Fruit fly (Drosophila melanogaster) Kc167 (cell line): ENCODE results near the gene CG4502.

Experiments
- Myc ChIP-seq: fragments of >200 bp; optimal IDR thresholded peaks from 2 replicates; lab custom pipeline; 2017; ENCODE audit warnings: missing external identifiers
- Sin3A ChIP-seq: fragments of >200 bp; optimal IDR thresholded peaks from 2 replicates; lab custom pipeline; 2018; ENCODE audit warnings: missing external identifiers
- h ChIP-seq: fragments of >200 bp; optimal IDR thresholded peaks from 3 replicates; lab custom pipeline; 2018; ENCODE audit warnings: missing external identifiers
- insv ChIP-seq: fragments of >200 bp; optimal IDR thresholded peaks from 3 replicates; lab custom pipeline; 2018; ENCODE audit warnings: missing external identifiers
- psq ChIP-seq: fragments of >200 bp; optimal IDR thresholded peaks from 2 replicates; lab custom pipeline; 2017; ENCODE audit warnings: missing external identifiers
- ttk ChIP-seq: sonication (Bioruptor generic); optimal IDR thresholded peaks from 2 replicates; lab custom pipeline; 2017; ENCODE audit warnings: missing external identifiers

CG4502 gene

DNA sequence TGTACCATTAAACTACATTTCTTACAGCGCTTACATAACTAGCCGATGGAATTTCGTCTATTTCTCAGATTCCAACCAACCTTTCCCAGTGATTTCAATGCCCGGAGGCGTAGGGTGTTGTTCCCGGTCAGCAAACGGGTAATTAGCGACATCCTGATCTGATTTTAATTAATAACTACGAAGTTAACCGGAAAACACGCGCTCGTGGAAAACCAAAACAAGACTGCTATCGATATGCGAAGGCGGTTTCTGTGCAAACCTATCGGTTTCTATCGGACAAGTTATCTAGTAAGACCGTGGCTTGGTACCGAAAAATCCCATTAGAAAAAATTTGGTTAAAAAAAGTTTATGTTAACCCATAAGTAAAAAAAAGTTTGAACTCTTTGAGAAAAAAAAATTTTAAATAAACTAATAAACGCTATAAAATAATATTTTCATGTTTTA is 18.8 kb upstream of the CG4502 start, which contains the start of gene mEFG1:
TSS of gene mEFG1 (minus strand) at position 253 of the 444 bp plus-strand sequence.
- TF ChIP-seq Myc (lab: Kevin White, UChicago): no peak
- no peak for TF ChIP-seq Sin3A
- TF ChIP-seq h (lab: Kevin White, UChicago): no peak
- TF ChIP-seq insv (lab: Kevin White, UChicago): no peak
- no peak for TF ChIP-seq ttk
- no peak for TF ChIP-seq psq

DNA sequence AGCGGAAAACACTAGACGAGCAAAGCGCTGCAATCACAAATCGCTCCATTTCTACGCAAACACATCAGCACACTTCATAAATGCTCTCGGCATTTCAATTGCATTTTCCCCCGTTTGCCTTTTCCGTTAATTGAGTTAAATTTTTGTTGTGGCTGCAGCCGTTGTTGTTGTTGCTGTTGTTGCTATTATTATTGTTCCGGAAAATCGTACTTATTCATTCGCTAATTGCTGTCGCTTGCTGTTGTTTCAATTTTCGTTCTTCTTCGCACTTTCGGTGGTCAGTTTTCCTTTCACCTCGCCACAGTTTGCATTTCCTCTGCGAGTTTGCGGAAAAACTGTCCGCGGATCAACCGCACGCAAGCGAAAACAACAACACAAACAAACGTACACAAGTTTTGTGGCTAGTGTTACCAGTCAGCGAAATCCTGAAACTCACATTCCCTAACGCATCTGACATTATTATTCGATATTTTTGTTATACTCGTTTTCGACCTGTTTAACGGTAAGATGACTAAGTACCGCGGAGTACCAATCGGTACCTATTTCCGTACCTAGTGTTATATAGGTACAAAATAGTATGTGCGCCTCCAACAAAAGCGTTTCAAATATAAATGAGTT is 15.7 kb upstream of the CG4502 start, which contains the start of gene CG13784:
TSS of gene CG13784 (minus strand) at position 384 of the 618 bp plus-strand sequence.
- TF ChIP-seq insv (lab: Kevin White, UChicago) (no peak), psq (no peak), Sin3A (no peak), ttk (no peak), h (lab: Kevin White, UChicago) (no peak), Myc (lab: Kevin White, UChicago) (no peak)

DNA sequence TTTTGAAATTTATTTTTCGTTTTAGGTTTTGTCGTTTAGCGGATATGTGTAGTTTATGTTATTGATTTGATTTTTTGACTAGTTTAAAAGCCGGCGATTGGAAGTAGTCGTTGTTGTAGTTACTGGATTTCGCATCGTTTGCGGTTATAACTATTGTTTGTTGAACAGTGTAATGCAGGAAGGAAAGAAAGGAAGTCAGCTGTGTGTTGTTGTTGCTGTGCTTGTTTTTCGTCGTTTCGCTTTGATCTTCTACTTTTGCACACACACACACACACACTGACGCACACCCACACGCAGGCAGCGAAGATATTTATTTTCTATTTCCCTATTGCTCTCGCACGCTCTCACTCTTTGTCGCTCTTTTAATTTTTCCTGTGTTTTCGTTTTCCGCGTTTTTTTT is 15.1 kb upstream of the CG4502 start:
- TF ChIP-seq h (lab: Kevin White, UChicago) (no peak), psq (no peak), Myc (lab: Kevin White, UChicago) (no peak), ttk (no peak), insv (lab: Kevin White, UChicago) (no peak), Sin3A (no peak)

DNA sequence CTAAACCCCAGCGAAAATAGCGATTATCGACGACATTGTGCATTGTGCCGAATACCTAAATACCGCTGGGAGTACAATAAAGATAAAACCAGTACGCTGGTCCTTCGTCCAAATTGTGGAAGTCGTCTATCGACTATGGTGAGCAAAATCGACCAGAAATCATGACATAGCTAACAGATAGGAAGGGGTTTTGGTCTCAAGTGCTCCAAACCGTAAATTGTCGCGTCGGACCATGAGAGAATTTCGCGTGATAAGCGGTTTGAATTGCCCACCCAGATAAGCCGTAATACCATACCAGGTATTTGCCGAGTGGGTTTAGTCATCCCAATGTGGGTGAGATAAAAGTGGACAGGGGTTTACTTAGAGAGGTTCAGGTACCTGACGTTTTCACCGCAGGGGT is 13.9 kb upstream of the CG4502 start:
- TF ChIP-seq Sin3A (no peak), ttk (no peak), insv (lab: Kevin White, UChicago) (no peak), Myc (lab: Kevin White, UChicago) (no peak), h (lab: Kevin White, UChicago) (no peak), psq (no peak)

DNA sequence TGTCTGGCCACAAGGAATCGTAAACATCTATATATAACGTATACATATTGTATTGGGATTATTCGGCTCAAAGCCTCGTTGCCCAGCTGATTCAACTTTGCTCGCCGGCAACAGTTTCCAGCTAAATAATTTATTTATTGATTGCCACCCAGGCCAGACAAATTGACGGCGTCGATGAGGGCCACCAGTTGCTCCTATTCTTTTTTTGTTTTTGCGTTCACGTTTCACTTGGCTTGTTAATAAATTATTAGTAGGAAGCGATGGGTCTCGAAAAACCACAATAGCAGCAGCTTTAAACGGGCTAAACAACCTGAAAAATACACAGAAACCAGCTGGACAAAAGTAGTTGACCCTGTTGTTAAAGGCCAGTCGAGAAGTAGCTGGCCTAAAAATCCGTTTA is 13.0 kb upstream of the CG4502 start:
- TF ChIP-seq insv (lab: Kevin White, UChicago) (no peak), ttk (no peak), psq (no peak), Sin3A (no peak), h (lab: Kevin White, UChicago) (no peak), Myc (lab: Kevin White, UChicago) (no peak)

DNA sequence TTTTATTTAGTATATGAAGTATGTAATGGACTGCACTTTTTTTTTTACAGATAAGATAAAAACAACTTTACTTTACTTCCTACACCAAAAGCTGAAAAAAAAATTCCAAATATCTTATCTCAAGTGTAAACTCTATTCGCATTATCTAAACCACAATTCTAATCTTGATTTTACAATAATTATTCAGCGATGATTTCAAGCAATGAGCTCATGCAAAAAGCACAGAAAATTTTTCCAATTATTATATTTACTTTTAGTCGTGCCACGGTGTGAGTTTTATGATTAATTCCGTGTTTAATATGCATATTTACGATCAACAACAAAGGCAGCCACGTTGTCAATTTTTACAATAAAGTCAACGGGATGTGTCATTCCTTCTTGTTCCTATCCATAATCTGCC is 12.2 kb upstream of the CG4502 start:
- TF ChIP-seq Sin3A: no peak
- no peak for TF ChIP-seq psq
- TF ChIP-seq insv (lab: Kevin White, UChicago): no peak
- TF ChIP-seq Myc (lab: Kevin White, UChicago): no peak
- TF ChIP-seq h (lab: Kevin White, UChicago): no peak
- TF ChIP-seq ttk: no peak

DNA sequence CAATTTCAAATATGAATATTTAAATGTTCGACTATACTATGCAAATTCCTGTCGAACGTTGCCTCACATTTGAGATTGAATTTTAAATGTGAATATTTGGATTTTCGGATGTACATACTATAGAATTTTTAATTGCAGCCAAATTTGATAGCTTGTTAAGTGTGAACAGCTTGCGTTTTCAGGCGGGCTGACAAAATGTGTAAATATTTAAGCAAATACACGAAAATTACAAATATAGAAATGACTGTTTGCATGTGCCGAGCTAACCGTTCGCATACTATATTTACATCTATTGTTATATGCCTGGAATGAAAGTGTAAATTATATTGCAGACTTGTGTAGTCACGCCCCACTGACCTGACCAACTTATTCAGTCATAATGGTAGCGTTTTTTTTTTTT is 11.6 kb upstream of the CG4502 start:
- no peak for TF ChIP-seq ttk
- TF ChIP-seq insv (lab: Kevin White, UChicago): no peak
- TF ChIP-seq Sin3A: no peak
- no peak for TF ChIP-seq Myc (lab: Kevin White, UChicago)
- no peak for TF ChIP-seq psq
- TF ChIP-seq h (lab: Kevin White, UChicago): no peak

DNA sequence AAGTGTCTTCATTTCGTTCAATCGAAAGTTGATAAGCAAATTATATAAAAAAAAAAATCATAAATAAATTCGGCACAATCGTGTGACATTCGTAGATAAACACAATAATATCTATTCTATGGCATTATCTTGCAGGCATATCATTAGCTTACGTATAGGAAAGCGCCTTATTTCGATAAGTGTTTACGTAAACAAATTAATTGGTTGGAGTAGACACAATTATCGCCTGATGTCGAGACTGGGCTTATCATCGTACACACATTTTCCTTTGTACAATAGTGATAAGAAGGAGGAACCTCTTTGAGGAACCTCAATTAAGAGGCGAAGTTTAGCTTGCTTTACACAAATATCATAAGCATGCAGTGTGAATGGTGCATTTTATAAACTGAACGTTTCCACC is 10.8 kb upstream of the CG4502 start:
- TF ChIP-seq ttk (no peak), Myc (lab: Kevin White, UChicago) (no peak), insv (lab: Kevin White, UChicago) (no peak), psq (no peak), Sin3A (no peak), h (lab: Kevin White, UChicago) (no peak)

DNA sequence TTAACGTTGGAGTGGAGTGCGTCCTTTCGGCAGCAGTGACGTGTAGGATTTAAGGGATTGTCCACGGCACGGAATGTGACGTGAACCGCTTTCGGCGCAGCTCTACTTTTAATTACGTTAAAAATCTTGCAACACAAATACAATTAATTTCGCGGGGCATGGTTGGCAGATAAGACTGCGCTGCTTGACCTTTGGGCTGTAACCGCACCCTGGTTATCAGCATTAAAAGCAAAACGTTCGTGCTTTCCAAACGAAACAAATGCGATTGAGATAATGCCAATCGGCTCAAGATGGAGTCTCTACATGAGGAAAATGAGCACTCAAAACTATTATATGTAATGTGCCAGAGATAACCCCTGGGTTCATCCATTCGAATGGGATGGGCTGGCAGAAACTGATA is 9.5 kb upstream of the CG4502 start:
- TF ChIP-seq insv (lab: Kevin White, UChicago): no peak
- TF ChIP-seq Myc (lab: Kevin White, UChicago): no peak
- TF ChIP-seq Sin3A: no peak
- TF ChIP-seq psq: no peak
- TF ChIP-seq h (lab: Kevin White, UChicago): no peak
- no peak for TF ChIP-seq ttk

DNA sequence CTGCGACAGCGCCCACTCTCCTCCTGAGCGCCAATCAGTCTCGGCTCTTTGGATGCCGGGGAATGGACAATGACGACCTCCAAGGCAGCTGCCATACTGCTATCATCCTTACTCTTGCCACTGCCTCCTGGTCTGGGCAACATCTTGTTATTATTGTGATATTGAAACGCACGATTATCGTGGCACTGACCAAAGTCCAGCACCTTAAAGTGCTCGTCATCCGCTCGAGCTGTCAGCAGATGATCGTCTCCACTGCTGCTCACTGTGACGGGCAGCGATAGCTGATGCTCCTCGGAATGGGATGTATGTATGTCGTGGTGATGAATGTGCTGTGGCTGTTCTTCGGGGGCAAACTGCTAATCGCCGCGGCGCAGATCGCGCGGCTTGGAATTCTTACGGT is 3.6 kb upstream of the CG4502 start:
- no peak for TF ChIP-seq insv (lab: Kevin White, UChicago)
- no peak for TF ChIP-seq ttk

DNA sequence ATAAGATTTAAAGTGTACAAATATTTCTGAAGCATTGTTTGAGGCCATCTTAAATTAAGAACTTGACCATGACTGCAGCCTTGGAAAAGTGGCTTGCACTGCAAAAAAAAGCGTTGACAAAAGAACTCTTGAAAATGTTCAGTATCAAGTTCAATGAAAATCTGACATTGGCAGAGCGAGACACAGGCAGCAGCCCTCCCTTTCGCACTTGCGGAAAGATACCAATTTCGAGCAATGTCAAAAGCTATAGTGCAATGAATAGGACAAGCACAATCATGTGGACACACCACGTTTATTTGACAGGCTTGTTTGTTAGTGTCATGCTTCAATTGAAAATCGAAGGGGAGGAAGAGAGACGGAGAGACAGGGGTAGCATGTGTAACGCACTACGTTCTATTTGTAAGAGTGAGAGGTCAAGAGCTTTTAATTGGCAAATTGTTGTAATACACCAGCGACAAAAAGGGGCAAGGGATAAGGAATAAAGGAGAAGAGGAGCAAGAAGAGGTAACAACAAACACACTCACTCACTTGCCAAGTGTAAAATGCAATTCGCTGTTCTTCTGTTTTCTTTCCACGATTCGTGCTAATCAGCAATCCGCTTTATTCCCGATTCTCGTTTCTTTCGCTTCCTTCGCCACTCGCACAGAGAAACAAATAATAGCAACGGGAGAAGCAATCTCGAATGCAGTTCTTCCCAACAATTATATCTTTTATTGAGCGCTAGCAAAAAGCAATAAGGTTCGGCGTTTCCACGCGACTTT is 473 bp downstream of the CG4502 start:
- TF ChIP-seq Sin3A (no peak), h (lab: Kevin White, UChicago) (no peak), insv (lab: Kevin White, UChicago) (no peak), Myc (lab: Kevin White, UChicago) (no peak), psq (no peak), ttk (no peak)

DNA sequence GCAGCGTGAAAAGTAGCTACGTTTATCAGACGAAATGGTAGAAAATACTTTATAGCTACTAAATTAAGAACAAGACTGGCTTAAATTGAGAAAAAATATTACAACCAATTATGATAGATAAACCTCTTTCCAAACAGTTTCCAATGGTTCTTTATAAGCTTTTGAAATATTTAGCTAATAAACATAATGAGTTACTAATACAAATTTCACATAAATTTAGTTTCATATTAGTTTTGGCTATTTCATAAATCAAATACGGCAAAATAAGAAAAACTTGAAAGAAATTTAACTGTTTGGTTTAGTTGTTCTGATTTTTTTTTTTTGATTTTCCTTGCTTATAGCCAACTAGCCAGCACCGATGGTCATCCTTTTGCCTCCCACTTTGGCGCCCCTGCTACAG is 3.9 kb downstream of the CG4502 start:
- TF ChIP-seq Sin3A: no peak
- TF ChIP-seq ttk: no peak
- no peak for TF ChIP-seq psq
- TF ChIP-seq Myc (lab: Kevin White, UChicago): no peak
- TF ChIP-seq insv (lab: Kevin White, UChicago): no peak
- TF ChIP-seq h (lab: Kevin White, UChicago): no peak

DNA sequence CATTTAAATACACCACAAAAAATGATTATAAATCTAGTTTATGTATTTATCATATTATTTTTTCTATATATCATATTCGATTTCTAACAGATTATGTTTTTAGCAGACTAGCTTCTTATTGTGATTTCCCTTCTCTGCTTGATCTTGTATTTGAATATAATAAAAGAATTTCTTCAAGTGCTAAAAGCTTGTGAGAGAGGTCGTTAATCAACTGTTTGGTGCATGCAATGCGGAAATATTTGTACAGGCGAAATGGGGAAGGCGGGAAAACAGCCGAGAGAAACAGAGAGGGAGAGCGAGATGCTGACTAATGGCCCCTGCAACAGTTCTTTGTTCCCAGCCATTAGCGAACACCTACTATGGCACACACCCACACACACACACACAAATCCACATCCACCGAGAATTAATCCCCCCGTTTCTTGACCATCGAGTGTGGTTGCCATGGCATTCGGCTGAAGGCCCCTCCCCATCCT is 4.4 kb downstream of the CG4502 start:
- no peak for TF ChIP-seq h (lab: Kevin White, UChicago)
- no peak for TF ChIP-seq Myc (lab: Kevin White, UChicago)
- no peak for TF ChIP-seq psq
- TF ChIP-seq Sin3A: no peak
- no peak for TF ChIP-seq ttk
- TF ChIP-seq insv (lab: Kevin White, UChicago): no peak
